Fruit fly (Drosophila melanogaster) S2 (cell line): ENCODE data around the gene Ldaf1.

Source experiments
- CG8478 ChIP-seq: fragments of >200 bp; optimal IDR thresholded peaks from 2 replicates; lab custom pipeline; 2018
- CTCF ChIP-seq, 2 experiments: fragments of >200 bp; optimal IDR thresholded peaks; 2 replicates each; lab custom pipeline; 2018

dm6 chrX:1897384-1897783 is 4.3 kb downstream of the Ldaf1 start:
- no peak for TF ChIP-seq CTCF (optimal IDR thresholded peaks at IDR 0.05; lab: Kevin White, UChicago)
- no peak for TF ChIP-seq CG8478 (lab: Kevin White, UChicago)
